Worm (Caenorhabditis elegans) whole organism, L4/young adult: ENCODE results near the gene D1014.7.

ENCODE experiments used
- W03F9.2 ChIP-seq: fragments of 150-350 bp; optimal IDR thresholded peaks from 2 replicates; lab custom pipeline; 2014; ENCODE audit warnings: missing biosample characterization, missing genetic modification characterization
- dao-5 ChIP-seq: sonication (generic microtip); optimal IDR thresholded peaks from 2 replicates; lab custom pipeline; 2016; ENCODE audit warnings: missing genotype, missing genetic modification characterization, moderate library complexity, missing compliant biosample characterization
- him-1 ChIP-seq: sonication (generic microtip); optimal IDR thresholded peaks from 2 replicates; lab custom pipeline; 2016; ENCODE audit warnings: missing genotype, missing genetic modification reagents, missing genetic modification characterization, missing compliant biosample characterization

D1014.7 gene

ce11 chrV:8117964-8118363 lies at the start of gene D1014.7:
D1014.7 (plus strand) TSS chrV:8118264.
- TF ChIP-seq W03F9.2 (tag; lab: Kevin White, UChicago), result no peak
- no peak for TF ChIP-seq dao-5 (tag; lab: Kevin White, UChicago)
- TF ChIP-seq him-1 (tag; lab: Kevin White, UChicago), result no peak

DNA sequence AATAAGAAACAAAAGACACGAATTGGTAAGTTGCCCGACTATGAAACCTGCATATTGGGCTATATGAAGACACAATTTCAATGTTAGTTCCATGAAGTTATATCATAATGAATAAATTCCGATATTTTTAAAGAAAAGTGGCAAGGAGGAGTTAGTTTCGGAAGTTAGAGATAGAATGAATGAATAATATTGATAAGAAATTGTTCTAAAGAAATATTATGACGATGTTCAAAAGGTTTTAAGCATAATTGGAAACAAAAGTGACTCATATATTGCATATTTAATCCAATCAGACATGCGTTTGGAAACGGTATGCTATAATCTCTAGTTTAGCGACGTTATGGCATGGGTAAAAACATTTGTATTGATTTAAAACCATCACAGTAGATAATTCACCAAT lies 48.4 kb upstream of the D1014.7 start, which contains the start of gene str-143:
str-143 (minus strand) TSS at position 101 of the 400 bp plus-strand sequence.
- no peak for TF ChIP-seq dao-5 (tag; lab: Kevin White, UChicago)
- no peak for TF ChIP-seq W03F9.2 (tag; lab: Kevin White, UChicago)
- no peak for TF ChIP-seq him-1 (tag; lab: Kevin White, UChicago)

DNA sequence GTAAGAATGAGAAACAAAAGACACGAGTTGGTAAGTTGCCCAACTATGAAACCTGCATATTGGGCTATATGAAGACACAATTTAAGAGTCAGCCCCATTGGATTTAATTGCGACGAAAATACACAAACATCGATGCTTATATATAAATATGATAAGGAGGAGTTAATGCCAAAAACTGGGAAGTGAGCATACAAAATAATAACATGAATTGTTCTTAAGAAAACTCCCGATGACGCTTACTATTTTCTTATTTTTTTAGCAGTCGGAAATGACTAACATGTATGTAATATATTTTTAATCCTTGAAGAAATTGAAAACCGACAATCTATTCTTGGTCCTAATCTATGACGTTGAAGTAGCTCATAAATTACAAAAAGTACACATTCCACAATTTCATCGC lies 46.0 kb upstream of the D1014.7 start, which contains the start of gene str-144:
str-144 (minus strand) TSS at position 101 of the 400 bp plus-strand sequence.
- TF ChIP-seq him-1 (tag; lab: Kevin White, UChicago), result no peak
- TF ChIP-seq dao-5 (tag; lab: Kevin White, UChicago), result no peak
- TF ChIP-seq W03F9.2 (tag; lab: Kevin White, UChicago), result no peak

- no peak for TF ChIP-seq him-1 (tag; lab: Kevin White, UChicago)
- TF ChIP-seq W03F9.2 (tag; lab: Kevin White, UChicago), result no peak
- TF ChIP-seq dao-5 (tag; lab: Kevin White, UChicago), result no peak
Measured at ce11 chrV:8073162-8073561, 44.9 kb upstream of the D1014.7 start.

DNA sequence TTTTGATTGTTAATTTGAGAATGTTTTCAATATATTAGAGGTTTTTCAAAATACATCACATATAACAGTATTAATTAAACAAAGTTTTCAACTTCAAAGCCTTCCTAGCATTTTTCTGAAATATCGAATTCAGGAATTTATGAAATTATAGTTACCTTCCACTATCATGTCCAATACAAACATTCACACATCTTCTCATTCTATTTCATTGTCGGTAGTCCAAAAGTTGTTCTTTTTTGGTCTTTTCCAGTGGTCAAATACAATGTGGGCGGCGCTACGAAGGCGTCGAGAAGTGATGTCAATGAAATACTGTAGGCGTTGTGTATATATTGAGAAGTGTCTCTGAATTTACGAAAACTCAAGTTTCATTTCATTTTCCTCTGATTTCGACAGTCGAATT lies 42.4 kb upstream of the D1014.7 start, which contains the start of gene catp-3:
catp-3 (plus strand) TSS at position 301 of the 400 bp plus-strand sequence.
- TF ChIP-seq W03F9.2 (tag; lab: Kevin White, UChicago) (no peak), him-1 (tag; lab: Kevin White, UChicago) (no peak), dao-5 (tag; lab: Kevin White, UChicago) (no peak)

ce11 chrV:8079813-8080212 lies 38.3 kb upstream of the D1014.7 start:
- TF ChIP-seq him-1 (tag; lab: Kevin White, UChicago), result no peak
- TF ChIP-seq W03F9.2 (tag; lab: Kevin White, UChicago), result no peak
- TF ChIP-seq dao-5 (tag; lab: Kevin White, UChicago), result no peak

ce11 chrV:8081579-8081978 lies 36.5 kb upstream of the D1014.7 start, which contains the start of gene str-131:
str-131 (minus strand) TSS chrV:8081679.
- TF ChIP-seq him-1 (tag; lab: Kevin White, UChicago) (no peak), dao-5 (tag; lab: Kevin White, UChicago) (no peak), W03F9.2 (tag; lab: Kevin White, UChicago) (no peak)

- TF ChIP-seq him-1 (tag; lab: Kevin White, UChicago), result no peak
- TF ChIP-seq W03F9.2 (tag; lab: Kevin White, UChicago), result no peak
- TF ChIP-seq dao-5 (tag; lab: Kevin White, UChicago), result no peak
Measured at ce11 chrV:8085141-8085540, 32.9 kb upstream of the D1014.7 start, which contains the start of gene C09H5.7. C09H5.7 (minus strand) TSS chrV:8085241.

ce11 chrV:8090595-8090994 lies 27.5 kb upstream of the D1014.7 start, which contains the start of gene str-130:
str-130 (minus strand) TSS chrV:8090695.
- no peak for TF ChIP-seq dao-5 (tag; lab: Kevin White, UChicago)

- TF ChIP-seq dao-5 (tag; lab: Kevin White, UChicago) (no peak), him-1 (tag; lab: Kevin White, UChicago) (no peak), W03F9.2 (tag; lab: Kevin White, UChicago) (no peak)
Measured at ce11 chrV:8092385-8092784, 25.7 kb upstream of the D1014.7 start, which contains the start of gene str-129. str-129 (minus strand) TSS chrV:8092485.

ce11 chrV:8095378-8095777 lies 22.7 kb upstream of the D1014.7 start, which contains the start of gene str-146:
str-146 (minus strand) TSS chrV:8095478.
- no peak for TF ChIP-seq W03F9.2 (tag; lab: Kevin White, UChicago)
- no peak for TF ChIP-seq dao-5 (tag; lab: Kevin White, UChicago)
- TF ChIP-seq him-1 (tag; lab: Kevin White, UChicago), result no peak

DNA sequence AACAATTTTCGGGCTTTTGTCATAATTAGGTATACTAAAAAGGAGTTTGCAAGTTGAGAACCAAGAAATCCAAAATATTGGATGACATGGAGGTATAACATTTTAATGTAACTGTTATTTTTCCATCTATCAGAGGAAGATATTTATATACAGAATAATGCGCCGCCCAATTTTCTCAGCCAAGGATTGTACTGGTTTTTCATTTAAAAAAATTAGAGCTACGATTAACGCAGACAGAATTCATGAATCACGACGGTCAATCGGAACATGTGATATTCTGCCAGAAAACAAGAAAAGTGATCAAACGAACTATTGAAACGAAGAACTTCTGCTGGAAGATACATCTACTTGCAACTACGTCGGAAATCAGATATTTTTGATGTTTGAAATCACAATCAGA lies 19.8 kb upstream of the D1014.7 start, which contains the start of gene str-145:
str-145 (minus strand) TSS at position 101 of the 400 bp plus-strand sequence.
- TF ChIP-seq him-1 (tag; lab: Kevin White, UChicago), result no peak
- no peak for TF ChIP-seq W03F9.2 (tag; lab: Kevin White, UChicago)
- no peak for TF ChIP-seq dao-5 (tag; lab: Kevin White, UChicago)

DNA sequence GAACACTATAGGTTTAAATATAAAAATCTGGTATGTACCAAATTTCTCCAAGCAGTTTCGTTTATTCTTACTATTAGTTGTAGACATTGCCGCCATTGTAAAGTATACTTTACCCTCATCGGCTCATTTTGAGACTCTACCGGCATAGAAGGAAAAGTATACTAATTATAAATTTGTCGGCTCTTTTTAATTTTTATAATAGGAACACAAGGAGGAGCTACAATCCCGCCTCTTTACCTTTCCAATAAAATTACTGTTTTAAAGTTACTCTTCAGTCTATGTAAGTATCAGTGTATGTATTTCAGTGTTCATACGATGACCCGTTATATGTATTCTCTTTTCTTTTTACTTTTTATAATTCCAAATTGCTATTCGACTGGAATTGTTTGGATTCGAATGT lies 18.8 kb upstream of the D1014.7 start, which contains the start of gene sdz-23:
sdz-23 (plus strand) TSS at position 301 of the 400 bp plus-strand sequence.
- TF ChIP-seq dao-5 (tag; lab: Kevin White, UChicago) (no peak), him-1 (tag; lab: Kevin White, UChicago) (no peak), W03F9.2 (tag; lab: Kevin White, UChicago) (no peak)

DNA sequence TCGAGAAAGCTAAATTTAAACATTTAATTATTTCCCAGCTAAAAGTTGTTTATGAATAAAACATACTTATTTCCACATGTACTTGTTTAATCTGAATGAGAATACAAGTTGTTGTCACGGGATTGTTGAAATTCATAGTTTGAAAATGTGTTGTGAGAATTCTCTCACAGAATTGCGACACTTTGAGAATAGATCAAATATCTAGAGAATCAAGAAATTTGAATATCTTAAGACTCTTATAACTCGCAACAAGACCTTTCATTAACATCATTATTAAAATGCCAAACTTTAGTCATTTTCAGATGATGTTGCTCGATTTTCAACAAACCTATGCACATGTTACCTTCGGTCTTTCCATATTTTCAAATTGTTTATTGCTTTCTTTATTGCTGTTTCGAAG lies 15.1 kb upstream of the D1014.7 start, which contains the start of gene str-90:
str-90 (plus strand) TSS at position 301 of the 400 bp plus-strand sequence.
- TF ChIP-seq W03F9.2 (tag; lab: Kevin White, UChicago) (no peak), dao-5 (tag; lab: Kevin White, UChicago) (no peak), him-1 (tag; lab: Kevin White, UChicago) (no peak)
